Worm (Caenorhabditis elegans): ENCODE measurements around the gene wdr-54.

ce11 chrX:864293-864731 is 35.6 kb downstream of the wdr-54 start:
- TF ChIP-seq aly-1 (tag; optimal IDR thresholded peaks at IDR 0.05) (no peak), flt-1 (GFP tag; IDR thresholded peaks at IDR 0.05) (no peak), hmbx-1 (tag; optimal IDR thresholded peaks at IDR 0.05) (no peak), pes-1 (GFP tag; IDR thresholded peaks at IDR 0.05) (no peak), tbx-11 (GFP tag; IDR thresholded peaks at IDR 0.05) (no peak)
